Worm (Caenorhabditis elegans) whole organism, L1 larva: Measurements from ENCODE around the gene Y73C8B.5.

Experiments used
- alr-1 ChIP-seq: fragments of 200-800 bp; sonication (Bioruptor generic); optimal IDR thresholded peaks from 2 replicates; lab custom pipeline; 2018; ENCODE audit warnings: borderline replicate concordance, mild to moderate bottlenecking, missing genetic modification characterization, missing compliant biosample characterization
- ama-1 ChIP-seq: fragments of 150-350 bp; optimal IDR thresholded peaks from 2 replicates; lab custom pipeline; 2014
- ceh-90 ChIP-seq: sonication (generic microtip); optimal IDR thresholded peaks from 2 replicates; lab custom pipeline; 2016; ENCODE audit warnings: missing genetic modification characterization, missing compliant biosample characterization
- egl-13 ChIP-seq: sonication (generic microtip); optimal IDR thresholded peaks from 2 replicates; lab custom pipeline; 2016; ENCODE audit warnings: missing genotype, missing genetic modification reagents, missing genetic modification characterization, missing compliant biosample characterization
- nhr-11 ChIP-seq: fragments of 150-350 bp; optimal IDR thresholded peaks from 2 replicates; lab custom pipeline; 2014; ENCODE audit warnings: missing biosample characterization, missing genetic modification characterization
- nhr-90 ChIP-seq: sonication (generic microtip); optimal IDR thresholded peaks from 2 replicates; lab custom pipeline; 2016; ENCODE audit warnings: mild to moderate bottlenecking, missing genetic modification characterization, missing compliant biosample characterization; ENCODE audit not compliant: poor library complexity
- pqm-1 ChIP-seq: sonication (generic microtip); optimal IDR thresholded peaks from 3 replicates; lab custom pipeline; 2017; ENCODE audit warnings: missing biosample characterization, missing genetic modification characterization
- snpc-4 ChIP-seq: fragments of 150-350 bp; optimal IDR thresholded peaks from 2 replicates; lab custom pipeline; 2014; ENCODE audit warnings: missing biosample characterization, missing genetic modification characterization
- xbp-1 ChIP-seq: sonication (generic microtip); optimal IDR thresholded peaks from 2 replicates; lab custom pipeline; 2016; ENCODE audit warnings: missing genetic modification characterization, missing compliant biosample characterization
- zag-1 ChIP-seq: fragments of 150-350 bp; optimal IDR thresholded peaks from 2 replicates; lab custom pipeline; 2014; ENCODE audit warnings: missing biosample characterization, missing genetic modification characterization

DNA sequence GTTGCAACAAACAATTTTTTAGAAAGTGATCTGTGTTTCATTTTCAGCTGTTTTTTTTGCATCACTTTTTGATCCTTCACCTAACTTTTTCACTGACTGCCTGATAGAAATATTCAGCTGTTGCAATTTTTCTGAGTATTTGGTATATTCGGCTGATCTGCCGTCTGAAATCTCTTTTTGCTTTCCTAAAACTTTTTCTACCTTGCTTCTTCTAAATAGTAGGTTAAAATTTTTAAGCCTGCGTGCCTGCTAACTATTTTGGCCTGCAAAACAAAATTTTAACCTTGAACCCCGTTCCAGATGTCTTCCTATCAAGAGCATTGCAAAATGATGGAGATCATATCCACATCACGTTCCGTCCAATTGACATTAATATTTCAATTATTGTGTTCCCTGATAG lies 20.9 kb upstream of the Y73C8B.5 start, which contains the start of gene srab-8:
- TF ChIP-seq snpc-4 (tag; lab: Kevin White, UChicago) (no peak), pqm-1 (no peak), ceh-90 (no peak), zag-1 (tag; lab: Kevin White, UChicago) (no peak), alr-1 (no peak), ama-1 (no peak), egl-13 (no peak), xbp-1 (tag; lab: Kevin White, UChicago) (no peak), nhr-11 (tag; lab: Kevin White, UChicago) (no peak), nhr-90 (tag; lab: Kevin White, UChicago) (no peak)
